ENCODE assay signal across 5 worm cellular contexts in the genomic region with DNA sequence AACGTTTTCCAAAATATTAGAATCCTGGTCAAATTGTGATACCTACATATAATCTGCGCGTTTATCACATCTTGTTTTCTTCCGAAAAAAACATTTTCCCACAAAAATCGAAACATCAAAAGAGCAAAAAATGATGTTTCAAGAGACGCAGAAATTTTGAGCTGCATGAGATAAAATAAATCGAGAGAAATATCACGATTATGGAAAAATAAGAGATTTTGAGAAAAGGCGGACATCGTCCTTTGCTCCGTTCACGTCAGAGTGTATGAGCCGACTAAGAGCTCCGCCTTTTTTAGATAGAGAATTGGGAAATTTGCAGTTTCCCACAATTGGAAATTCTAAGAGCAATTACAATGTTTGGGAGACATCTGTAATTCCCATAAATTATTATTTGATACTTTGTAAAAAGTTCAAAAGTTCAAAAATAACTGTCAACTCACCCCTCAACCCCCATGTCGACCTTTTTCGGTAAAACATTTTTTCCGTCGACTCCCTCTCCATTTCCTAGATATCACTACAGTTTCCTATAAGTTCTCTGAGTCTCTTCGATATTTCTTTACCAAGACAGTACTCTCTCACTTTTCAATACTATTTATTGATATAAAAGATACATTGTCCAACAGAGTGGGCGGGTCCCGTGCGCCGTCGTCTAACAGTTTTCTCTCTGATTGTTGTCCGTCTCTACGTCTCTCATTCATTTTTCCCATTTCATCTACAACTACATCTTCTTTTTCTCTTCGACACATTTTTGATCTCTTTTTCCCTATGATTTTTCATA.
TF ChIP-seq lines count a peak whose summit lies in the region.

No protein-coding gene starts in this region.

TF ChIP-seq in whole organism, L1 larva, 84 proteins besides CTCF, POLR2A, EP300 and RAD21 (continues in another document):
- TF ChIP-seq fkh-8 (tag; optimal IDR thresholded peaks at IDR 0.05; lab: Kevin White, UChicago), result peak; percentile 61
- peak; percentile 70 for TF ChIP-seq lin-14 (GFP tag; optimal IDR thresholded peaks at IDR 0.05; lab: Kevin White, UChicago)
- peak; percentile 41 for TF ChIP-seq ztf-4 (tag; optimal IDR thresholded peaks at IDR 0.05; lab: Kevin White, UChicago)
- peak; percentile 58 for TF ChIP-seq tbx-2 (tag; optimal IDR thresholded peaks at IDR 0.05; lab: Kevin White, UChicago)
- TF ChIP-seq blmp-1 (tag; optimal IDR thresholded peaks at IDR 0.05; lab: Kevin White, UChicago), result peak; percentile 80
- peak in 2 of 3 experiments; percentile 2 to 17 for TF ChIP-seq dpl-1 (GFP tag; optimal IDR thresholded peaks at IDR 0.05; lab: Kevin White, UChicago)
- peak; percentile 0 for TF ChIP-seq irx-1 (tag; optimal IDR thresholded peaks at IDR 0.05; lab: Kevin White, UChicago)
- TF ChIP-seq nhr-47 (tag; optimal IDR thresholded peaks at IDR 0.05; lab: Kevin White, UChicago), result peak; percentile 9
- TF ChIP-seq snpc-4 (tag; optimal IDR thresholded peaks at IDR 0.05; lab: Kevin White, UChicago), result peak; percentile 15
- peak; percentile 90 for TF ChIP-seq nhr-85 (tag; lab: Kevin White, UChicago)
- peak; percentile 43 for TF ChIP-seq mep-1 (tag; optimal IDR thresholded peaks at IDR 0.05; lab: Kevin White, UChicago)
- no peak for TF ChIP-seq unc-62 (GFP tag; optimal IDR thresholded peaks at IDR 0.05; lab: Kevin White, UChicago)
- peak in 1 of 2 experiments; percentile 60 for TF ChIP-seq lin-35 (GFP tag; optimal IDR thresholded peaks at IDR 0.05; lab: Kevin White, UChicago)
- peak; percentile 60 for TF ChIP-seq nhr-90 (tag; optimal IDR thresholded peaks at IDR 0.05; lab: Kevin White, UChicago; ENCODE audit: poor library complexity)
- peak; percentile 84 for TF ChIP-seq nhr-20 (tag; optimal IDR thresholded peaks at IDR 0.05; lab: Kevin White, UChicago)
- peak in 2 of 6 experiments; percentile 78 to 85 for TF ChIP-seq elt-3 (tag; optimal IDR thresholded peaks at IDR 0.05; lab: Kevin White, UChicago)

TF ChIP-seq in whole organism, L2 larva, 48 proteins besides CTCF, POLR2A, EP300 and RAD21 (continues in another document):
- TF ChIP-seq ztf-11 (tag; optimal IDR thresholded peaks at IDR 0.05; lab: Kevin White, UChicago) (no peak), nhr-237 (tag; optimal IDR thresholded peaks at IDR 0.05; lab: Kevin White, UChicago) (no peak), nhr-21 (tag; optimal IDR thresholded peaks at IDR 0.05; lab: Kevin White, UChicago) (peak; percentile 53), ceh-16 (tag; optimal IDR thresholded peaks at IDR 0.05; lab: Kevin White, UChicago) (no peak), unc-39 (tag; optimal IDR thresholded peaks at IDR 0.05; lab: Kevin White, UChicago) (no peak), ztf-1 (GFP tag; conservative IDR thresholded peaks at IDR 0.05; lab: Robert Waterston, UW) (no peak), blmp-1 (tag; optimal IDR thresholded peaks at IDR 0.05; lab: Kevin White, UChicago; ENCODE audit: insufficient read depth) (peak; percentile 51), alr-1 (tag; optimal IDR thresholded peaks at IDR 0.05; lab: Kevin White, UChicago) (no peak), nhr-6 (tag; optimal IDR thresholded peaks at IDR 0.05; lab: Kevin White, UChicago) (no peak), sem-4 (tag; optimal IDR thresholded peaks at IDR 0.05; lab: Kevin White, UChicago) (no peak), elt-1 (tag; optimal IDR thresholded peaks at IDR 0.05; lab: Kevin White, UChicago) (no peak), nhr-77 (tag; optimal IDR thresholded peaks at IDR 0.05; lab: Kevin White, UChicago) (no peak), egl-27 (tag; optimal IDR thresholded peaks at IDR 0.05; lab: Kevin White, UChicago) (no peak), lin-11 (tag; optimal IDR thresholded peaks at IDR 0.05; lab: Kevin White, UChicago) (no peak), aly-2 (tag; optimal IDR thresholded peaks at IDR 0.05; lab: Kevin White, UChicago) (no peak), zag-1 (tag; optimal IDR thresholded peaks at IDR 0.05; lab: Kevin White, UChicago) (no peak), nhr-129 (tag; optimal IDR thresholded peaks at IDR 0.05; lab: Kevin White, UChicago) (peak; percentile 1), peb-1 (tag; optimal IDR thresholded peaks at IDR 0.05; lab: Kevin White, UChicago) (no peak)

TF ChIP-seq in whole organism, L3 larva, 47 proteins besides CTCF, POLR2A, EP300 and RAD21 (continues in another document):
- TF ChIP-seq hmg-11 (tag; optimal IDR thresholded peaks at IDR 0.05; lab: Kevin White, UChicago) (no peak), eor-1 (tag; optimal IDR thresholded peaks at IDR 0.05; lab: Kevin White, UChicago) (no peak), tbx-2 (tag; optimal IDR thresholded peaks at IDR 0.05; lab: Kevin White, UChicago) (no peak), ceh-9 (tag; optimal IDR thresholded peaks at IDR 0.05; lab: Kevin White, UChicago) (no peak), nhr-25 (tag; optimal IDR thresholded peaks at IDR 0.05; lab: Kevin White, UChicago) (peak; percentile 49), ztf-11 (tag; optimal IDR thresholded peaks at IDR 0.05; lab: Kevin White, UChicago) (no peak), nhr-43 (tag; optimal IDR thresholded peaks at IDR 0.05; lab: Kevin White, UChicago; ENCODE audit: poor library complexity, severe bottlenecking) (peak; percentile 43), pqm-1 (tag; optimal IDR thresholded peaks at IDR 0.05; lab: Kevin White, UChicago) (peak; percentile 25), aly-2 (tag; optimal IDR thresholded peaks at IDR 0.05; lab: Kevin White, UChicago) (no peak), ztf-4 (tag; optimal IDR thresholded peaks at IDR 0.05; lab: Kevin White, UChicago) (no peak), sea-2 (GFP tag; optimal IDR thresholded peaks at IDR 0.05; lab: Kevin White, UChicago) (no peak), skn-1 (tag; optimal IDR thresholded peaks at IDR 0.05; lab: Kevin White, UChicago) (no peak), elt-3 (tag; optimal IDR thresholded peaks at IDR 0.05; lab: Kevin White, UChicago) (no peak), egl-5 (tag; optimal IDR thresholded peaks at IDR 0.05; lab: Kevin White, UChicago) (no peak), ama-1 (optimal IDR thresholded peaks at IDR 0.05; lab: Kevin White, UChicago) (no peak), lsy-12 (tag; optimal IDR thresholded peaks at IDR 0.05; lab: Kevin White, UChicago) (no peak), lin-15B (tag; optimal IDR thresholded peaks at IDR 0.05; lab: Kevin White, UChicago) (peak; percentile 0), daf-12 (tag; optimal IDR thresholded peaks at IDR 0.05; lab: Kevin White, UChicago) (no peak)

TF ChIP-seq in whole organism, L4 larva, 104 proteins besides CTCF, POLR2A, EP300 and RAD21 (continues in another document):
- TF ChIP-seq T26A8.4 (GFP tag; IDR thresholded peaks at IDR 0.05; lab: Robert Waterston, UW) (no peak), hlh-30 (tag; optimal IDR thresholded peaks at IDR 0.05; lab: Kevin White, UChicago; ENCODE audit: insufficient read depth) (peak; percentile 73), hif-1 (tag; optimal IDR thresholded peaks at IDR 0.05; lab: Kevin White, UChicago) (no peak), nhr-42 (GFP tag; IDR thresholded peaks at IDR 0.05; lab: Robert Waterston, UW) (no peak), cey-2 (tag; optimal IDR thresholded peaks at IDR 0.05; lab: Kevin White, UChicago; ENCODE audit: borderline replicate concordance, insufficient read depth) (peak; percentile 6), nhr-28 (tag; optimal IDR thresholded peaks at IDR 0.05; lab: Kevin White, UChicago) (peak; percentile 94), dve-1 (tag; optimal IDR thresholded peaks at IDR 0.05; lab: Kevin White, UChicago; ENCODE audit: insufficient read depth) (peak; percentile 89), pqm-1 (tag; optimal IDR thresholded peaks at IDR 0.05; lab: Kevin White, UChicago) (peak; percentile 60), ctbp-1 (GFP tag; IDR thresholded peaks at IDR 0.05; lab: Robert Waterston, UW) (0 out of 2 replicates have a peak, but pooled peaks have one; percentile 44), dmd-6 (GFP tag; IDR thresholded peaks at IDR 0.05; lab: Robert Waterston, UW) (peak; percentile 71), hlh-11 (tag; optimal IDR thresholded peaks at IDR 0.05; lab: Kevin White, UChicago) (peak; percentile 69), mdl-1 (tag; optimal IDR thresholded peaks at IDR 0.05; lab: Kevin White, UChicago) (peak in 1 of 2 experiments; percentile 57), hmg-1.1 (GFP tag; IDR thresholded peaks at IDR 0.05; lab: Robert Waterston, UW) (0 out of 2 replicates have a peak, but pooled peaks have one; percentile 15), nhr-10 (tag; optimal IDR thresholded peaks at IDR 0.05; lab: Kevin White, UChicago) (peak; percentile 10), mdt-29 (GFP tag; IDR thresholded peaks at IDR 0.05; lab: Robert Waterston, UW) (no peak), nhr-25 (tag; optimal IDR thresholded peaks at IDR 0.05; lab: Kevin White, UChicago; ENCODE audit: borderline replicate concordance, insufficient read depth) (peak; percentile 11), mep-1 (tag; optimal IDR thresholded peaks at IDR 0.05; lab: Kevin White, UChicago) (peak; percentile 39)

TF ChIP-seq in whole organism, young adult, 124 proteins besides CTCF, POLR2A, EP300 and RAD21:
- TF ChIP-seq fkh-3 (tag; optimal IDR thresholded peaks at IDR 0.05; lab: Kevin White, UChicago) (no peak), B0261.1 (tag; optimal IDR thresholded peaks at IDR 0.05; lab: Kevin White, UChicago) (no peak), snpc-4 (GFP tag; optimal IDR thresholded peaks at IDR 0.05; lab: Kevin White, UChicago) (no peak), snpc-4 (tag; optimal IDR thresholded peaks at IDR 0.05; lab: Kevin White, UChicago) (peak in 1 of 4 experiments; percentile 13), nhr-80 (tag; optimal IDR thresholded peaks at IDR 0.05; lab: Kevin White, UChicago) (peak; percentile 81), aptf-2 (GFP tag; conservative IDR thresholded peaks at IDR 0.05; lab: Robert Waterston, UW) (no peak), tlf-1 (GFP tag; optimal IDR thresholded peaks at IDR 0.05; lab: Kevin White, UChicago) (no peak), Y95B8A.8 (GFP tag; IDR thresholded peaks at IDR 0.05; lab: Robert Waterston, UW) (no peak), hmg-1.2 (GFP tag; IDR thresholded peaks at IDR 0.05; lab: Robert Waterston, UW) (peak; percentile 67; the same call in 1 of the 2 replicates), efl-1 (GFP tag; optimal IDR thresholded peaks at IDR 0.05; lab: Kevin White, UChicago) (no peak), ceh-100 (GFP tag; IDR thresholded peaks at IDR 0.05; lab: Robert Waterston, UW) (no peak), ama-1 (optimal IDR thresholded peaks at IDR 0.05; lab: Kevin White, UChicago) (no peak), ama-1 (GFP tag; optimal IDR thresholded peaks at IDR 0.05; lab: Kevin White, UChicago) (no peak), attf-6 (GFP tag; IDR thresholded peaks at IDR 0.05; lab: Robert Waterston, UW) (no peak), sea-2 (GFP tag; IDR thresholded peaks at IDR 0.05; lab: Robert Waterston, UW) (no peak), F10E7.11 (tag; optimal IDR thresholded peaks at IDR 0.05; lab: Kevin White, UChicago) (no peak), unc-130 (GFP tag; optimal IDR thresholded peaks at IDR 0.05; lab: Kevin White, UChicago) (no peak), ceh-91 (GFP tag; IDR thresholded peaks at IDR 0.05; lab: Robert Waterston, UW) (no peak)
